Worm (Caenorhabditis elegans): ENCODE results near the gene hda-1.

DNA sequence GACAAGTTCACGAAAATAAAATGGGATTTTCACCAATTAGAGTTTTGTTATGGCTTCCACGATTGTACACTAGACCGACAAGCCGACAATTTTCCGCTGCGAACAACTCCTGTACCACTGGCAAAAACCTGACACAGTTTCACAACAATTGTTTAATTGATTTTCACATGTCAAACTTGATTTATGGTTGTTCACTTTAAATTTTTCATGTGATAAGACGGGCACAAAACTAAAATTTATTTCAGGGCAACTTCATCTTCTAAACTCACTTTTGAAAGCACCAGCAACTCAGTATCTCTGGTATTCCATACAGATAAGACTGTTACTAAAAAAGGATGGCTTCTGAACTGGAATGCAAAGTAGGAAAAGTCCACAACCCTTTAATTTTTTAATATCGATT, 43.8 kb upstream of the hda-1 start, which contains the start of gene R02D5.7:
- TF ChIP-seq nhr-23 (tag; optimal IDR thresholded peaks at IDR 0.05) (no peak), elt-1 (tag; optimal IDR thresholded peaks at IDR 0.05) (no peak), nhr-11 (tag; optimal IDR thresholded peaks at IDR 0.05) (no peak), nhr-25 (tag; optimal IDR thresholded peaks at IDR 0.05) (no peak), fkh-10 (GFP tag; optimal IDR thresholded peaks at IDR 0.05) (no peak), ceh-16 (tag; optimal IDR thresholded peaks at IDR 0.05) (no peak), nhr-12 (tag; optimal IDR thresholded peaks at IDR 0.05) (no peak)

Measured in whole organism, L3 larva.